Worm (Caenorhabditis elegans): Measurements from ENCODE around the gene fbxa-160.
"Not testable (repeated sequence)": the region's sequence is repeated elsewhere in the genome, so short reads cannot be mapped to it uniquely, and the experiment has no call there.

Gene fbxa-160

ce11 chrII:1666025-1666424, 41.6 kb upstream of the fbxa-160 start, which contains the start of gene srlf-29:
srlf-29 (plus strand) TSS chrII:1666325.
- TF ChIP-seq sem-4 (tag; optimal IDR thresholded peaks at IDR 0.05) (no peak), C34F6.9 (tag; optimal IDR thresholded peaks at IDR 0.05) (no peak), nhr-10 (tag; optimal IDR thresholded peaks at IDR 0.05) (no peak), aly-2 (tag; optimal IDR thresholded peaks at IDR 0.05) (no peak), fos-1 (tag; optimal IDR thresholded peaks at IDR 0.05) (no peak), R02D3.7 (tag; optimal IDR thresholded peaks at IDR 0.05) (no peak), lsy-2 (tag; optimal IDR thresholded peaks at IDR 0.05) (no peak), nhr-6 (tag; optimal IDR thresholded peaks at IDR 0.05) (no peak), elt-3 (tag; optimal IDR thresholded peaks at IDR 0.05) (no peak), lin-13 (GFP tag; optimal IDR thresholded peaks at IDR 0.05) (no peak), crh-2 (tag; optimal IDR thresholded peaks at IDR 0.05) (no peak), F13H6.1 (tag; optimal IDR thresholded peaks at IDR 0.05) (no peak), zag-1 (tag; optimal IDR thresholded peaks at IDR 0.05) (no peak), mdl-1 (tag; optimal IDR thresholded peaks at IDR 0.05) (no peak), gmeb-1 (tag; optimal IDR thresholded peaks at IDR 0.05) (no peak)

ce11 chrII:1663516-1663915, 39.0 kb upstream of the fbxa-160 start, which contains the start of gene duxl-1:
duxl-1 (plus strand) TSS chrII:1663699.
- TF ChIP-seq elt-3 (tag; optimal IDR thresholded peaks at IDR 0.05), result no peak
- peak; percentile 74 for TF ChIP-seq F13H6.1 (tag; optimal IDR thresholded peaks at IDR 0.05)
- peak; percentile 49 for TF ChIP-seq fos-1 (tag; optimal IDR thresholded peaks at IDR 0.05)
- peak; percentile 24 for TF ChIP-seq unc-55 (GFP tag; optimal IDR thresholded peaks at IDR 0.05)
- no peak for TF ChIP-seq mab-5 (tag; optimal IDR thresholded peaks at IDR 0.05)
- peak; percentile 52 for TF ChIP-seq sma-9 (GFP tag; optimal IDR thresholded peaks at IDR 0.05)
- TF ChIP-seq sma-9 (tag; optimal IDR thresholded peaks at IDR 0.05), result no peak
- peak; percentile 11 for TF ChIP-seq nhr-129 (tag; optimal IDR thresholded peaks at IDR 0.05)

ce11 chrII:1662881-1663280, 38.4 kb upstream of the fbxa-160 start, which contains the start of gene ZC204.14:
ZC204.14 (minus strand) TSS chrII:1662949.
- TF ChIP-seq elt-1 (tag; optimal IDR thresholded peaks at IDR 0.05), result no peak
- no peak for TF ChIP-seq nhr-6 (tag; optimal IDR thresholded peaks at IDR 0.05)
- TF ChIP-seq lin-39 (tag; optimal IDR thresholded peaks at IDR 0.05), result no peak
- peak in 1 of 2 experiments; percentile 41 for TF ChIP-seq lsy-2 (tag; optimal IDR thresholded peaks at IDR 0.05)
- TF ChIP-seq nhr-10 (tag; optimal IDR thresholded peaks at IDR 0.05), result no peak

ce11 chrII:1661300-1661838, 36.9 kb upstream of the fbxa-160 start:
- TF ChIP-seq lsy-2 (tag; optimal IDR thresholded peaks at IDR 0.05), result peak in 1 of 2 experiments; percentile 33

ce11 chrII:1660888-1661287, 36.4 kb upstream of the fbxa-160 start, which contains the start of gene ZC204.13:
ZC204.13 (minus strand) TSS chrII:1660988.
- TF ChIP-seq peb-1 (tag; optimal IDR thresholded peaks at IDR 0.05); ceh-16 (tag; optimal IDR thresholded peaks at IDR 0.05); ztf-1 (GFP tag; conservative IDR thresholded peaks at IDR 0.05): not testable (repeated sequence)

ce11 chrII:1659729-1660128, 35.3 kb upstream of the fbxa-160 start:
- TF ChIP-seq fos-1 (tag; optimal IDR thresholded peaks at IDR 0.05), result peak; percentile 21

ce11 chrII:1657202-1657601, 32.7 kb upstream of the fbxa-160 start, which contains the start of gene ZC204.12:
ZC204.12 (minus strand) TSS chrII:1657302.
- TF ChIP-seq mdl-1 (tag; optimal IDR thresholded peaks at IDR 0.05) (no peak), ztf-11 (tag; optimal IDR thresholded peaks at IDR 0.05) (no peak), sem-4 (tag; optimal IDR thresholded peaks at IDR 0.05) (no peak), aly-2 (tag; optimal IDR thresholded peaks at IDR 0.05) (no peak), ceh-82 (tag; optimal IDR thresholded peaks at IDR 0.05) (no peak), blmp-1 (tag; optimal IDR thresholded peaks at IDR 0.05; ENCODE audit: insufficient read depth) (no peak), egl-27 (tag; optimal IDR thresholded peaks at IDR 0.05) (no peak), ztf-1 (GFP tag; conservative IDR thresholded peaks at IDR 0.05) (no peak), sma-9 (GFP tag; optimal IDR thresholded peaks at IDR 0.05) (no peak), sma-9 (tag; optimal IDR thresholded peaks at IDR 0.05) (no peak), ceh-16 (tag; optimal IDR thresholded peaks at IDR 0.05) (no peak), F13H6.1 (tag; optimal IDR thresholded peaks at IDR 0.05) (no peak), nhr-23 (tag; optimal IDR thresholded peaks at IDR 0.05) (no peak), nhr-6 (tag; optimal IDR thresholded peaks at IDR 0.05) (no peak), skn-1 (tag; optimal IDR thresholded peaks at IDR 0.05) (no peak), ama-1 (optimal IDR thresholded peaks at IDR 0.05) (no peak)

Measured in whole organism, L2 larva.